Worm (Caenorhabditis elegans) whole organism, L4 larva: ENCODE measurements around the gene R10E11.5.

Source experiments
- D1046.2 ChIP-seq: fragments of 200-800 bp; sonication (Bioruptor generic); IDR thresholded peaks from 2 replicates; pipeline ENCODE4 v1.3.6; 2022; ENCODE audit warnings: missing genetic modification characterization, missing compliant biosample characterization
- F37D6.2 ChIP-seq: sonication (generic microtip); optimal IDR thresholded peaks from 2 replicates; lab custom pipeline; 2016; ENCODE audit warnings: mild to moderate bottlenecking, missing genetic modification characterization, missing compliant biosample characterization
- F44E2.7 ChIP-seq: fragments of 200-800 bp; sonication (Bioruptor generic); IDR thresholded peaks from 2 replicates; pipeline ENCODE4 v2.1.2; 2022; ENCODE audit warnings: missing genetic modification characterization, missing compliant biosample characterization
- T26A8.4 ChIP-seq: fragments of 200-800 bp; sonication (Bioruptor generic); IDR thresholded peaks from 2 replicates; pipeline ENCODE4 v1.3.6; 2022; ENCODE audit warnings: missing genetic modification characterization, missing compliant biosample characterization
- Y5F2A.4 ChIP-seq: fragments of 200-800 bp; sonication (Bioruptor generic); optimal IDR thresholded peaks from 2 replicates; lab custom pipeline; 2018; ENCODE audit warnings: mild to moderate bottlenecking, missing genetic modification characterization, missing compliant biosample characterization
- aha-1 ChIP-seq: fragments of 150-350 bp; peaks from one replicate; lab custom pipeline; 2014; ENCODE audit warnings: missing biosample characterization, missing genetic modification characterization
- ama-1 ChIP-seq: fragments of 150-350 bp; optimal IDR thresholded peaks from 2 replicates; lab custom pipeline; 2014; ENCODE audit warnings: inconsistent platforms, mixed read lengths
- attf-4 ChIP-seq: sonication (generic microtip); optimal IDR thresholded peaks from 3 replicates; lab custom pipeline; 2017; ENCODE audit warnings: missing biosample characterization, missing genetic modification characterization
- ceh-20 ChIP-seq: fragments of 200-800 bp; sonication (Bioruptor generic); IDR thresholded peaks from 2 replicates; pipeline ENCODE4 v1.3.6; 2022; ENCODE audit warnings: missing genetic modification reagents, missing genetic modification characterization, missing compliant biosample characterization
- ceh-44 ChIP-seq: fragments of 200-800 bp; sonication (Bioruptor generic); IDR thresholded peaks from 2 replicates; pipeline ENCODE4 v1.3.6; 2022; ENCODE audit warnings: missing genetic modification reagents, missing genetic modification characterization, missing compliant biosample characterization
- ceh-62 ChIP-seq: sonication (generic microtip); optimal IDR thresholded peaks from 2 replicates; lab custom pipeline; 2017; ENCODE audit warnings: missing biosample characterization, missing genetic modification characterization
- cey-2 ChIP-seq: sonication (generic microtip); optimal IDR thresholded peaks from 3 replicates; lab custom pipeline; 2017; ENCODE audit warnings: missing genetic modification characterization, mild to moderate bottlenecking, missing compliant biosample characterization, antibody characterized with exemption, borderline replicate concordance; ENCODE audit not compliant: insufficient read depth
- ctbp-1 ChIP-seq: fragments of 200-800 bp; sonication (Bioruptor generic); IDR thresholded peaks from 2 replicates; pipeline ENCODE4 v1.3.6; 2022; ENCODE audit warnings: missing genetic modification reagents, missing genetic modification characterization, missing compliant biosample characterization
- daf-16 ChIP-seq, 3 experiments: sonication (generic microtip); optimal IDR thresholded peaks; 2 replicates each; lab custom pipeline; 2016 to 2017; ENCODE audit warnings: missing genetic modification characterization in 3 of 3, missing genetic modification reagents in 3 of 3, mild to moderate bottlenecking in 2 of 3, missing compliant biosample characterization in 2 of 3, missing biosample characterization in 1 of 3, moderate library complexity in 1 of 3
- dmd-8 ChIP-seq: fragments of 200-800 bp; sonication (Bioruptor generic); IDR thresholded peaks from 2 replicates; pipeline ENCODE4 v1.3.6; 2022; ENCODE audit warnings: missing genetic modification characterization, missing compliant biosample characterization
- dmd-9 ChIP-seq: fragments of 200-800 bp; sonication (Bioruptor generic); IDR thresholded peaks from 2 replicates; pipeline ENCODE4 v1.3.6; 2022; ENCODE audit warnings: missing genetic modification reagents, missing genetic modification characterization, missing compliant biosample characterization
- dpl-1 ChIP-seq: fragments of 150-350 bp; optimal IDR thresholded peaks from 2 replicates; lab custom pipeline; 2014; ENCODE audit warnings: missing biosample characterization, missing genetic modification reagents, missing genetic modification characterization
- duxl-1 ChIP-seq: sonication (generic microtip); optimal IDR thresholded peaks from 2 replicates; lab custom pipeline; 2016; ENCODE audit warnings: mild to moderate bottlenecking, missing genetic modification characterization, moderate library complexity, missing compliant biosample characterization; ENCODE audit not compliant: poor library complexity
- dve-1 ChIP-seq: sonication (generic microtip); optimal IDR thresholded peaks from 2 replicates; lab custom pipeline; 2017; ENCODE audit warnings: antibody characterized with exemption, mild to moderate bottlenecking, missing genetic modification characterization, missing compliant biosample characterization; ENCODE audit not compliant: insufficient read depth
- egl-27 ChIP-seq: sonication (generic microtip); optimal IDR thresholded peaks from 3 replicates; lab custom pipeline; 2017; ENCODE audit warnings: missing biosample characterization, missing genetic modification reagents, missing genetic modification characterization
- fkh-10 ChIP-seq: fragments of 150-350 bp; optimal IDR thresholded peaks from 2 replicates; lab custom pipeline; 2014; ENCODE audit warnings: missing biosample characterization, missing genetic modification reagents, missing genetic modification characterization
- hlh-11 ChIP-seq: fragments of 200-800 bp; sonication (Bioruptor generic); optimal IDR thresholded peaks from 2 replicates; lab custom pipeline; 2018; ENCODE audit warnings: mild to moderate bottlenecking, missing genetic modification characterization, missing compliant biosample characterization
- lin-15B ChIP-seq: fragments of 150-350 bp; sonication (generic microtip); optimal IDR thresholded peaks from 3 replicates; lab custom pipeline; 2014; ENCODE audit warnings: missing biosample characterization, missing genetic modification characterization
- lir-3 ChIP-seq: sonication (generic microtip); optimal IDR thresholded peaks from 2 replicates; lab custom pipeline; 2016; ENCODE audit warnings: mild to moderate bottlenecking, missing genetic modification characterization, missing compliant biosample characterization
- lsy-2 ChIP-seq, 2 experiments: fragments of 150-350 bp in 1 of 2; sonication (generic microtip) in 1 of 2; optimal IDR thresholded peaks; 2 replicates each; lab custom pipeline; 2014 to 2017; ENCODE audit warnings: missing biosample characterization in 2 of 2, missing genetic modification characterization in 2 of 2
- madf-5 ChIP-seq, 2 experiments: fragments of 200-800 bp; sonication (Bioruptor generic); IDR thresholded peaks; 2 replicates each; pipeline ENCODE4 v1.3.6; 2022; ENCODE audit warnings: missing compliant biosample characterization in 2 of 2, missing genetic modification characterization in 2 of 2
- mdt-29 ChIP-seq: fragments of 200-800 bp; sonication (Bioruptor generic); IDR thresholded peaks from 2 replicates; pipeline ENCODE4 v1.3.6; 2022; ENCODE audit warnings: missing genetic modification reagents, missing genetic modification characterization, missing compliant biosample characterization
- mep-1 ChIP-seq: fragments of 150-350 bp; sonication (generic microtip); optimal IDR thresholded peaks from 3 replicates; lab custom pipeline; 2014; ENCODE audit warnings: missing biosample characterization, missing genetic modification characterization
- mes-2 ChIP-seq: sonication (generic microtip); optimal IDR thresholded peaks from 2 replicates; lab custom pipeline; 2016; ENCODE audit warnings: missing genotype, mild to moderate bottlenecking, missing genetic modification characterization, missing compliant biosample characterization; ENCODE audit not compliant: poor library complexity, severe bottlenecking
- mxl-2 ChIP-seq: fragments of 200-800 bp; sonication (Bioruptor generic); conservative IDR thresholded peaks from 2 replicates; pipeline ENCODE4 v1.3.6; 2022; ENCODE audit warnings: missing genetic modification reagents, missing genetic modification characterization, missing compliant biosample characterization
- nhr-10 ChIP-seq: fragments of 150-350 bp; optimal IDR thresholded peaks from 2 replicates; lab custom pipeline; 2014; ENCODE audit warnings: missing biosample characterization, missing genetic modification characterization
- nhr-11 ChIP-seq: fragments of 150-350 bp; optimal IDR thresholded peaks from 2 replicates; lab custom pipeline; 2014; ENCODE audit warnings: missing biosample characterization, missing genetic modification characterization
- nhr-111 ChIP-seq: fragments of 200-800 bp; sonication (Bioruptor generic); optimal IDR thresholded peaks from 2 replicates; lab custom pipeline; 2018; ENCODE audit warnings: mild to moderate bottlenecking, missing genetic modification characterization, missing compliant biosample characterization
- nhr-25 ChIP-seq: sonication (generic microtip); optimal IDR thresholded peaks from 2 replicates; lab custom pipeline; 2017; ENCODE audit warnings: missing genetic modification characterization, mild to moderate bottlenecking, missing compliant biosample characterization, antibody characterized with exemption, moderate library complexity, borderline replicate concordance; ENCODE audit not compliant: insufficient read depth
- nhr-42 ChIP-seq: fragments of 200-800 bp; sonication (Bioruptor generic); IDR thresholded peaks from 2 replicates; pipeline ENCODE4 v1.3.6; 2022; ENCODE audit warnings: missing genetic modification characterization, missing compliant biosample characterization
- nhr-48 ChIP-seq: sonication (generic microtip); optimal IDR thresholded peaks from 2 replicates; lab custom pipeline; 2016; ENCODE audit warnings: mild to moderate bottlenecking, missing genetic modification characterization, missing compliant biosample characterization
- nhr-6 ChIP-seq: fragments of 150-350 bp; optimal IDR thresholded peaks from 2 replicates; lab custom pipeline; 2014; ENCODE audit warnings: missing biosample characterization, missing genetic modification characterization
- nhr-76 ChIP-seq: fragments of 150-350 bp; optimal IDR thresholded peaks from 2 replicates; lab custom pipeline; 2014; ENCODE audit warnings: missing biosample characterization, missing genetic modification characterization
- pha-4 ChIP-seq, 2 experiments: fragments of 150-350 bp in 1 of 2; fragments of 200-800 bp in 1 of 2; sonication (Bioruptor generic) in 1 of 2; IDR thresholded peaks in 1 of 2; optimal IDR thresholded peaks in 1 of 2; 2 replicates each; pipeline versions ENCODE4 v1.3.6 to Lab custom; 2014 to 2022; ENCODE audit warnings: missing genetic modification characterization in 2 of 2, missing genetic modification reagents in 2 of 2, missing biosample characterization in 1 of 2, missing compliant biosample characterization in 1 of 2
- pqm-1 ChIP-seq: sonication (generic microtip); optimal IDR thresholded peaks from 2 replicates; lab custom pipeline; 2017; ENCODE audit warnings: missing biosample characterization, missing genetic modification characterization
- rbr-2 ChIP-seq: sonication (generic microtip); optimal IDR thresholded peaks from 2 replicates; lab custom pipeline; 2016; ENCODE audit warnings: missing genotype, missing genetic modification characterization, missing compliant biosample characterization
- set-16 ChIP-seq: fragments of 200-800 bp; sonication (Bioruptor generic); IDR thresholded peaks from 2 replicates; pipeline ENCODE4 v1.3.6; 2022; ENCODE audit warnings: missing genetic modification reagents, missing genetic modification characterization, missing compliant biosample characterization
- skn-1 ChIP-seq: fragments of 150-350 bp; optimal IDR thresholded peaks from 2 replicates; lab custom pipeline; 2014; ENCODE audit warnings: missing biosample characterization, missing genetic modification characterization
- tra-1 ChIP-seq: fragments of 200-800 bp; sonication (Bioruptor generic); IDR thresholded peaks from 2 replicates; pipeline ENCODE4 v1.3.6; 2022; ENCODE audit warnings: missing genetic modification reagents, missing genetic modification characterization, missing compliant biosample characterization
- unc-62 ChIP-seq, 3 experiments: fragments of 150-350 bp in 1 of 3; sonication (generic microtip); optimal IDR thresholded peaks in 2 of 3; peaks in 1 of 3; 1 replicate in 1 of 3; 2 replicates in 2 of 3; lab custom pipeline; 2014 to 2017; ENCODE audit warnings: missing biosample characterization in 3 of 3, missing genetic modification characterization in 3 of 3, missing genetic modification reagents in 3 of 3, missing genotype in 1 of 3
- zag-1 ChIP-seq: fragments of 150-350 bp; optimal IDR thresholded peaks from 2 replicates; lab custom pipeline; 2014; ENCODE audit warnings: missing biosample characterization, missing genetic modification characterization
- zfp-2 ChIP-seq: sonication (generic microtip); optimal IDR thresholded peaks from 2 replicates; lab custom pipeline; 2016; ENCODE audit warnings: mild to moderate bottlenecking, missing genetic modification characterization, missing compliant biosample characterization
- zfp-3 ChIP-seq: fragments of 200-800 bp; sonication (Bioruptor generic); conservative IDR thresholded peaks from 2 replicates; pipeline ENCODE4 v1.3.6; 2022; ENCODE audit warnings: missing genetic modification reagents, missing genetic modification characterization, missing compliant biosample characterization
- ztf-11 ChIP-seq: fragments of 150-350 bp; optimal IDR thresholded peaks from 2 replicates; lab custom pipeline; 2014; ENCODE audit warnings: missing biosample characterization, missing genetic modification characterization
- ztf-7 ChIP-seq: fragments of 150-350 bp; optimal IDR thresholded peaks from 2 replicates; lab custom pipeline; 2014; ENCODE audit warnings: missing biosample characterization, missing genetic modification characterization

Gene R10E11.5

DNA sequence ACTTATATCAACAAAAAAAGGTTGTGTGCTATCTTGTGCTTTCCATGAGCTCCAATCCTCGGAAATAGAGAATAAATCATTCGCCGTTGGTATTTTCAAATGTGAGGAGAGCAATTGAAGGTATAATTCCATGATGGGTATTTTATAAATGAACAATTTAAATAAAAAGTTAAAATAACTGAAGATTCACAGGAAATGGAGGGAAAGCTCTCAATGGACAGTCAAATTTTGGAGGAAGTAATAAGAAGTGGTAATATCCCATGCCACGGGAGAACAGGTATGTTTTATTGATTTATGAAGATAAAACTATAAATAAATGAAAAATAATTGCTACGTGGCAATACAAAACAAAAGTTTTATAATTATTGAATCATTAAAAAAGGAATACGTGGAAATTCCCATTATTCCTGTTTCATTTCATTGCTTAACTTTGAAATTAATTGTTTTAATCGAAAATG is 6.3 kb downstream of the R10E11.5 start:
- TF ChIP-seq pqm-1, result no peak
- peak; percentile 26 for TF ChIP-seq nhr-48
- TF ChIP-seq mep-1, result peak; percentile 65
- no peak for TF ChIP-seq lin-15B (tag; lab: Kevin White, UChicago)
- TF ChIP-seq nhr-11 (tag; lab: Kevin White, UChicago), result no peak
- peak; percentile 55 for TF ChIP-seq T26A8.4 (GFP tag; lab: Robert Waterston, UW)
- peak; percentile 51 for TF ChIP-seq nhr-111
- peak; percentile 83 for TF ChIP-seq zfp-3 (GFP tag; lab: Robert Waterston, UW)
- TF ChIP-seq skn-1 (tag; lab: Kevin White, UChicago), result no peak
- no peak for TF ChIP-seq mdt-29 (GFP tag; lab: Robert Waterston, UW)
- TF ChIP-seq set-16 (GFP tag; lab: Robert Waterston, UW), result no peak
- TF ChIP-seq ceh-44, result no peak
- no peak for TF ChIP-seq hlh-11 (tag; lab: Kevin White, UChicago)
- no peak for TF ChIP-seq unc-62 (GFP tag; optimal IDR thresholded peaks at IDR 0.05 in 1 of 2; lab: Kevin White, UChicago)
- TF ChIP-seq unc-62 (tag; optimal IDR thresholded peaks at IDR 0.05; lab: Kevin White, UChicago), result no peak
- TF ChIP-seq egl-27, result no peak
- no peak for TF ChIP-seq cey-2
- no peak for TF ChIP-seq Y5F2A.4 (GFP tag; lab: Kevin White, UChicago)
- no peak for TF ChIP-seq lir-3 (tag; lab: Kevin White, UChicago)
- no peak for TF ChIP-seq madf-5 (GFP tag; IDR thresholded peaks at IDR 0.05; lab: Robert Waterston, UW)
- no peak for TF ChIP-seq ceh-20
- no peak for TF ChIP-seq nhr-76 (tag; lab: Kevin White, UChicago)
- TF ChIP-seq nhr-10 (tag; lab: Kevin White, UChicago), result no peak
- TF ChIP-seq F44E2.7, result no peak
- TF ChIP-seq mes-2, result no peak
- TF ChIP-seq fkh-10, result no peak
- no peak for TF ChIP-seq dpl-1 (GFP tag; lab: Kevin White, UChicago)
- TF ChIP-seq duxl-1, result peak; percentile 46
- no peak for TF ChIP-seq F37D6.2 (tag; lab: Kevin White, UChicago)
- TF ChIP-seq ztf-7, result no peak
- TF ChIP-seq rbr-2, result no peak
- no peak for TF ChIP-seq mxl-2 (GFP tag; lab: Robert Waterston, UW)
- no peak for TF ChIP-seq nhr-42 (GFP tag; lab: Robert Waterston, UW)
- no peak for TF ChIP-seq D1046.2 (GFP tag; lab: Robert Waterston, UW)
- TF ChIP-seq ctbp-1, result 0 out of 2 replicates have a peak, but pooled peaks have one; percentile 38
- peak; percentile 26 for TF ChIP-seq aha-1 (tag; lab: Kevin White, UChicago)
- no peak for TF ChIP-seq attf-4 (tag; lab: Kevin White, UChicago)
- TF ChIP-seq pha-4 (GFP tag; IDR thresholded peaks at IDR 0.05; lab: Robert Waterston, UW), result 0 out of 2 replicates have a peak, but pooled peaks have one; percentile 4
- no peak for TF ChIP-seq pha-4 (tag; optimal IDR thresholded peaks at IDR 0.05; lab: Kevin White, UChicago)
- TF ChIP-seq tra-1 (GFP tag; lab: Robert Waterston, UW), result no peak
- TF ChIP-seq ztf-11 (tag; lab: Kevin White, UChicago), result no peak
- TF ChIP-seq lsy-2 (tag; optimal IDR thresholded peaks at IDR 0.05; lab: Kevin White, UChicago), result peak in 1 of 2 experiments; percentile 50
- peak in 1 of 2 experiments; percentile 62 for TF ChIP-seq daf-16 (GFP tag; optimal IDR thresholded peaks at IDR 0.05; lab: Kevin White, UChicago)
- TF ChIP-seq daf-16 (tag; optimal IDR thresholded peaks at IDR 0.05; lab: Kevin White, UChicago), result peak; percentile 61
- no peak for TF ChIP-seq dmd-9 (GFP tag; lab: Robert Waterston, UW)
- peak; percentile 78 for TF ChIP-seq dve-1
- TF ChIP-seq nhr-6 (tag; lab: Kevin White, UChicago), result no peak
- peak; percentile 68 for TF ChIP-seq ama-1 (lab: Kevin White, UChicago)
- no peak for TF ChIP-seq ceh-62
- TF ChIP-seq zag-1, result no peak
- peak; percentile 11 for TF ChIP-seq nhr-25 (tag; lab: Kevin White, UChicago)
- TF ChIP-seq dmd-8 (GFP tag; lab: Robert Waterston, UW), result no peak
- no peak for TF ChIP-seq zfp-2 (tag; lab: Kevin White, UChicago)
